Fruit fly (Drosophila melanogaster) Kc167 (cell line): ENCODE data around the gene Gr93c.

Experiments
- Myc ChIP-seq: fragments of >200 bp; optimal IDR thresholded peaks from 2 replicates; lab custom pipeline; 2017; ENCODE audit warnings: missing external identifiers
- Sin3A ChIP-seq: fragments of >200 bp; optimal IDR thresholded peaks from 2 replicates; lab custom pipeline; 2018; ENCODE audit warnings: missing external identifiers
- insv ChIP-seq: fragments of >200 bp; optimal IDR thresholded peaks from 3 replicates; lab custom pipeline; 2018; ENCODE audit warnings: missing external identifiers
- psq ChIP-seq: fragments of >200 bp; optimal IDR thresholded peaks from 2 replicates; lab custom pipeline; 2017; ENCODE audit warnings: missing external identifiers
- ttk ChIP-seq: sonication (Bioruptor generic); optimal IDR thresholded peaks from 2 replicates; lab custom pipeline; 2017; ENCODE audit warnings: missing external identifiers

DNA sequence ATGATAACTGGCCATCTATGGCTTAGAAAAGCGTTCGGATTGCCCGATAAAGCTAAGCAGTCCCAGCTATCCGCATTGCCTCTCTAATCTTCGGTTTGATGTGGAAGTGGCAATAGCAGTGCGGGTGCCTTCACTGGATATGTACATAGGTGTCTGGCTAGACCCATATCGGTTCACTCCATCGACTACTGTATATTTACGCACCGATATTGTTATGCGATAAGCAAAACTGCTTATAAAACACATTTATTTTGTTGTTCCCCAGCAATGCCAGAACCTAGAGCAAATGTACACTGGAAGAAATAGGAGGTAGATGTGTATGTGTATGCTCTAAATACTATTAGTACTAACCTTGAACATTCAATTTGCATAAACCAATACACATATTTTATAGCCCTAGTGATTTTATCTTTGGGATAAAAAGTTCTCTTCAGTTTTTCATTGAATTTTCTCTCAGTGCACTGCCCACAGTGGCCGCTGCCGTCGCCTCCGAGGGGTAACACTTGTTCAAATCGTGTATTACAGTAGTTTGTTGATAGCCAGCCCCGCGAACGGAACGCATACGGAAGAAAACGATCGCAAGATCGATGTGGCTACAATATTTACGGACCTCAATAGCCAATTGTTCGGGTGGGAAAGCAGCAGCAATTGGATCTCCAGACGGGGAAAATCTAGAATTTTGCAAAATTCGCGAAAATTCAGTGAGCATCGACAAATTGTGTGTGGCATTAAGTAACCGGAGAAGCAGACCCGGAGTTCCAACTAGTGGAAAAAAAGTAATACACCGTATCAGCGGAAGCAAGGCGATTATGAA is 25.3 kb upstream of the Gr93c start, which contains the start of gene CG31431:
- no peak for TF ChIP-seq Sin3A (lab: Kevin White, UChicago)
- no peak for TF ChIP-seq psq
- TF ChIP-seq Myc (lab: Kevin White, UChicago): no peak
- TF ChIP-seq ttk (lab: Kevin White, UChicago): no peak
- TF ChIP-seq insv (lab: Kevin White, UChicago): no peak
